Worm (Caenorhabditis elegans) whole organism, midembryonic: ENCODE data around the gene mdt-19.
"Not testable (repeated sequence)": the region's sequence is repeated elsewhere in the genome, so short reads cannot be mapped to it uniquely, and the experiment has no call there.

Source experiments
- T22C8.4 ChIP-seq: fragments of 200-800 bp; sonication (Bioruptor generic); IDR thresholded peaks from 2 replicates; pipeline ENCODE4 v1.3.6; 2022; ENCODE audit warnings: missing genetic modification characterization, missing compliant biosample characterization
- cog-1 ChIP-seq: sonication (generic microtip); optimal IDR thresholded peaks from 2 replicates; lab custom pipeline; 2016; ENCODE audit warnings: missing genetic modification characterization, missing compliant biosample characterization
- flt-1 ChIP-seq: fragments of 200-800 bp; sonication (Bioruptor generic); IDR thresholded peaks from 2 replicates; pipeline ENCODE4 v1.3.6; 2022; ENCODE audit warnings: missing genetic modification characterization, missing compliant biosample characterization
- klf-2 ChIP-seq: fragments of 200-800 bp; sonication (Bioruptor generic); conservative IDR thresholded peaks from 2 replicates; pipeline ENCODE4 v1.3.6; 2022; ENCODE audit warnings: missing genetic modification reagents, missing genetic modification characterization, missing compliant biosample characterization
- med-1 ChIP-seq: sonication (generic microtip); optimal IDR thresholded peaks from 2 replicates; lab custom pipeline; 2017; ENCODE audit warnings: missing genetic modification characterization, mild to moderate bottlenecking, missing compliant biosample characterization, antibody characterized with exemption, missing genetic modification reagents; ENCODE audit not compliant: insufficient read depth
- ref-1 ChIP-seq: fragments of 200-800 bp; sonication (Bioruptor generic); conservative IDR thresholded peaks from 2 replicates; pipeline ENCODE4 v1.3.6; 2022; ENCODE audit warnings: missing genetic modification reagents, missing genetic modification characterization, missing compliant biosample characterization
- tab-1 ChIP-seq: fragments of 200-800 bp; sonication (Bioruptor generic); IDR thresholded peaks from 2 replicates; pipeline ENCODE4 v1.3.6; 2022; ENCODE audit warnings: missing genetic modification characterization, missing compliant biosample characterization
- ztf-23 ChIP-seq: fragments of 200-800 bp; sonication (Bioruptor generic); IDR thresholded peaks from 2 replicates; pipeline ENCODE4 v1.3.6; 2022; ENCODE audit warnings: missing genetic modification reagents, missing genetic modification characterization, missing compliant biosample characterization
- ztf-29 ChIP-seq: fragments of 200-800 bp; sonication (Bioruptor generic); IDR thresholded peaks from 2 replicates; pipeline ENCODE4 v1.3.6; 2022; ENCODE audit warnings: missing genetic modification reagents, missing genetic modification characterization, missing compliant biosample characterization

mdt-19 gene

DNA sequence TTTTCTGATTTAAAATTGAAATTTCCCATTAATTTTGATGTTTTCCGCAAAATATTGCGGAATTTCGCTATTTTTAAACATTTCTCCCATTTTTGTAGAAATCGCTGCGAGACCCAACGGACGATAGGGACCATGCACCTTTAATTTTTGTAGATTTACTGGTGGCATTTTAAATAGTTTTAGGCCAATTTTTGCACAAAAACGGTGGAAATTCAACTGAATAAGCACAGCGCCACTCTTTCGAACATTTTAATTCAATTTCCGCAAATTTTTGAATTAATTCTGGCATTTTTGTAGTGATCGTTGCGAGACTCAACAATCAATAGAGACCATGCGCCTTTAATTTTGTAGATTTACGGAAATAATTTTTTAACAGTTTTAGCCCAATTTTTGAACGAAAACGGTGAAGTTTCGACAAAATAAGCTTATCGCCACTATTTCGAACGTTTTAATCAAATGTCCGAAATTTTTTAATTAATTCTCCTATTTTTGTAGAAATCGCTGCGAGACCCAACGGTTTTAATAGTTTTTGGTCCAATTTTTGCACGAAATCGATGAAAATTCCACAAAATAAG, 725 bp downstream of the mdt-19 start:
- TF ChIP-seq med-1 (GFP tag; lab: Kevin White, UChicago), result no peak
- no peak for TF ChIP-seq klf-2 (GFP tag; lab: Robert Waterston, UW)
- no peak for TF ChIP-seq flt-1 (GFP tag; lab: Robert Waterston, UW)
- TF ChIP-seq ztf-23 (GFP tag; lab: Robert Waterston, UW), result no peak
- no peak for TF ChIP-seq tab-1
- TF ChIP-seq T22C8.4 (GFP tag; lab: Robert Waterston, UW), result no peak
- TF ChIP-seq ref-1 (GFP tag; lab: Robert Waterston, UW), result no peak
- no peak for TF ChIP-seq cog-1 (tag; lab: Kevin White, UChicago)
- no peak for TF ChIP-seq ztf-29

DNA sequence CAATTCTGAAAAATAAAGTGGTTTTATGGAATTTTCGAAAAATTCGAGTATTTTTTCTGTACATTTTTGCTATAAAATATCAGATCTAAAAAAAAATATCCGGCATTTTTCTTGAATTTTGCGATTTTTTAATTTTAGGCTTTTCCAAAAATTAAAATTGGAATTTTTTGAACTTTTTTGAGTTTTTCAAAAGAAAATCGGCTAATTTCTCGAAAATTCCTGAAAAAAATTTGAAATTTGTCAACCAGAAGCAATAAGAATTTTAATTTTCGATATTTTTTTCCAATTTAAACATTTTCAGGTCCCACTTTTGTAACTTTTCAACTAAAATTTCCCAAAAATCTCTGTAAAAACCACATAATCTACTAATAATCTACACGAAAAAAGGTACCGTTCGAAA, 5.8 kb downstream of the mdt-19 start, which contains the start of gene Y71H2B.11:
Gene Y71H2B.11, plus strand, starts transcription at position 301 of the 400 bp plus-strand sequence.
- no peak for TF ChIP-seq flt-1 (GFP tag; lab: Robert Waterston, UW)
- TF ChIP-seq ref-1 (GFP tag; lab: Robert Waterston, UW), result no peak
- TF ChIP-seq cog-1 (tag; lab: Kevin White, UChicago), result no peak

DNA sequence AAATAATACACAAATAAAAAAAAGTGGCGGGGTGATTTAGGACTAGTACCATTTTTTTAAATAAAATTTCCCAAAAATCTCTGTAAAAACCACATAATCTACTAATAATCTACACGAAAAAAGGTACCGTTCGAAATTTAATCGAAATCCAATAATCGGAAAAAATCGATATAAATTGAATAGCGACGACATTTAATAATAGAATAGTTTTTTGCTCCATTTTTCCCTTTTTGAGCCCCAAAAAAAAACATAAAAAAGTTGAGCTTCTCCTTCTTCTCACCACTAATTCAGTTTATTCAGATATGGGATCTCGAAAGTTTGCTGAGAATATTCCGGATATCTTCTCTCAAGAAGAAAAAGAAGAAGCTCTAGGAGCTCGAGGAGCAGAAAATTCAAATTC, 9.9 kb downstream of the mdt-19 start, which contains the start of gene Y71H2B.5:
Gene Y71H2B.5, plus strand, starts transcription at position 301 of the 400 bp plus-strand sequence.
- not testable (repeated sequence) for TF ChIP-seq flt-1 (GFP tag; lab: Robert Waterston, UW); T22C8.4 (GFP tag; lab: Robert Waterston, UW); med-1 (GFP tag; lab: Kevin White, UChicago)

DNA sequence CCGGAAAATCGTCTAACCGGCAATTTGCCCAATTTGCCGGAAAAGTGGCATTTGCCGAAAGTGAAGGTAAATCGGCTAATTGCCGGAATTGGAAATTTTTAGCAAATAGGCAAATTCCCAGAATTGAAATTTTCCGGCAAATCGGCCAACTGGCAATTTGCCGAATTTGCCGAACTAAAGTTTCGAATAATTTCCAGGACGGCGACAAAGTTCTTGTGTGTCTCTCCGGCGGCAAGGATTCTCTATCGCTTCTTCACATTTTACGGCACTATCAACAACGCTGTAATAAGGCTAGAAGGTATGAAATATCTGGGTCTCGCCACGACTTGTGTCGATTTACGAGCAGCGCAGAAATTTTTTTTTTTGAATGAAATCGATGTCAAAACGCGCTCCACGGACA, 18.4 kb downstream of the mdt-19 start:
- no peak for TF ChIP-seq ref-1 (GFP tag; lab: Robert Waterston, UW)
- no peak for TF ChIP-seq cog-1 (tag; lab: Kevin White, UChicago)
- no peak for TF ChIP-seq tab-1

DNA sequence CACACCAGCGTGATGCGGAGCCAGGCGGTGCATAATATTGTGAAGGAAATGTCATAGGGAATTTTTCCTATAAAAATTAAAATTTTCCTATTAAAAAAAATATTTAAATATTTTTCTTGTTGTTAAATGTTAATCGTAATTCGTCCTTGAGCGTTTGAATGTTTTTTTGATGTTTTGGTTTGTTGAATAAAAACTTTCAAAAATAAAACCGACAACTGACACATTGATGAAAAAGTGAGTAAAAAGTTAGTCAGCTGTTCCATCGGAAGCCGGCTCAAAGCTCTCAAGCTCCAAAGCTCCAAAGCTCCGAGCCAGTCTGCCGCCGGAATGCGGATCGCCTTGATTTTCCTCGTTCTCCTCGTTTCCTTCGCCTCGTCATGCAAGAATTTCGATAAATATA, 20.8 kb downstream of the mdt-19 start, which contains the start of gene Y71H2B.4:
Gene Y71H2B.4, plus strand, starts transcription at position 301 of the 400 bp plus-strand sequence.
- no peak for TF ChIP-seq T22C8.4 (GFP tag; lab: Robert Waterston, UW)
- no peak for TF ChIP-seq tab-1
- no peak for TF ChIP-seq cog-1 (tag; lab: Kevin White, UChicago)
- TF ChIP-seq ztf-29, result no peak
- TF ChIP-seq ref-1 (GFP tag; lab: Robert Waterston, UW), result no peak
- TF ChIP-seq klf-2 (GFP tag; lab: Robert Waterston, UW), result no peak

DNA sequence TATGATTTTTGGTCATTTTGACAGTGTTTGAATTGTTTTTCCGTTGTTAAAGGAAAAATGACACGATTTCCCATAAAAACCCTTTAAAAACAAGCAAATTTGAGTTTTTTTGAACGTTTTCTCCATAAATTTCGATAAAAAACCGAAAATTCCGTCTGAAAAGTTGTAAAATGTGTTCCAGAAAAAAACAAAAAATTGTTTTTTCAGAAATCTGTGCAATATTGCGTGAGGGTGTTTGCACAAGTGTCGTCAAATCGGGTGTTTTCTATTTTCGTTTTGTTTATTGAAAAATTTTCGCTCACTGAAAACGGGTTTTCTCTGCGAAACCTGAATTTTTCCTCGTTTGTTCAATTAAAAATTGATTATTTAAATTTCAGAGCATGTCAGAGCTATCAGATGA, 21.7 kb downstream of the mdt-19 start, which contains the start of gene ppfr-4:
Gene ppfr-4, plus strand, starts transcription at position 378 of the 400 bp plus-strand sequence.
- TF ChIP-seq flt-1 (GFP tag; lab: Robert Waterston, UW) (no peak), klf-2 (GFP tag; lab: Robert Waterston, UW) (no peak), cog-1 (tag; lab: Kevin White, UChicago) (no peak), med-1 (GFP tag; lab: Kevin White, UChicago) (no peak), tab-1 (no peak), ztf-23 (GFP tag; lab: Robert Waterston, UW) (no peak), ref-1 (GFP tag; lab: Robert Waterston, UW) (no peak)

DNA sequence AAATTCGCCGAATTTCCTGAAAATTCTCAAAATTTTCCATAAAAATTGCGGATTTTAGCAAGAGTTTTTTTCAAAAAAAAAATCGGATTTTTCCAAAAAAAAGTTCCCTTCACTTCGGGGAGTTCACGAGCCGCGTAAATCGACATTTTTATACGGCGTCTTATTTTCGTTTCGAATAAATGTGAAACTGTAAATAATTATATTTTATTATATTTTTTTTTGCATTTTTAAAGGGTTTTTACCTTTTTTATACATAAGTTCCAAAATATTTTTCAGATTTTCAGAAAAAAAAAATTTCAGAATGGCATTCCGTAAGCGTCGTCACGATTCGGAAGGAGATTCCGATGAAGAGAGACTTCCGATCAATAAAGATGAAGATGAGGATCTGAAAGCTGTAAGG, 25.0 kb downstream of the mdt-19 start, which contains the start of gene Y71H2B.2:
Gene Y71H2B.2, plus strand, starts transcription at position 301 of the 400 bp plus-strand sequence.
- no peak for TF ChIP-seq ztf-23 (GFP tag; lab: Robert Waterston, UW)
- no peak for TF ChIP-seq klf-2 (GFP tag; lab: Robert Waterston, UW)
- TF ChIP-seq ref-1 (GFP tag; lab: Robert Waterston, UW), result no peak
- TF ChIP-seq med-1 (GFP tag; lab: Kevin White, UChicago), result no peak
- no peak for TF ChIP-seq tab-1
- TF ChIP-seq flt-1 (GFP tag; lab: Robert Waterston, UW), result no peak
- no peak for TF ChIP-seq ztf-29
- TF ChIP-seq cog-1 (tag; lab: Kevin White, UChicago), result no peak
- no peak for TF ChIP-seq T22C8.4 (GFP tag; lab: Robert Waterston, UW)

DNA sequence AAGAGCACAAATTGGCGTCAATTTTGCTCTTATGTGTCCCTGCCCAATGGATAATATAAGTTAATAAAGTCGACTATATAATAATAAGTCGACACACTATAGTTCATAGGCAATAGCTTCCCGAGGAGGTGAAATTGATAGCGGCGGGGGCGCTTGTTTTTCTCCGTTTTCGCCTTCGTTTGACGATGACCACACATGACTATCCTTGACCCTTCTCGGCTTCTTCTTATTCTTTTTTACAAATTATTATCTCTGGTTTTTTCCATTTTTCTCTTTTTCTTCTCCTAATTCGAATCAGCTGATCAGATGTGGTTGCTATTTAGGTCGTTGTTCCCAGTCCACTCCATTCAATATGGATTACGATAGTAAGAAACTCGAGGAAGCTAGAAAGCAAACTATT, 30.8 kb downstream of the mdt-19 start, which contains the start of gene acbp-8:
Gene acbp-8, plus strand, starts transcription at position 324 of the 400 bp plus-strand sequence.
- no peak for TF ChIP-seq tab-1
- TF ChIP-seq klf-2 (GFP tag; lab: Robert Waterston, UW), result no peak
- no peak for TF ChIP-seq ztf-29
- TF ChIP-seq flt-1 (GFP tag; lab: Robert Waterston, UW), result no peak
- TF ChIP-seq med-1 (GFP tag; lab: Kevin White, UChicago), result no peak
- TF ChIP-seq cog-1 (tag; lab: Kevin White, UChicago), result no peak

DNA sequence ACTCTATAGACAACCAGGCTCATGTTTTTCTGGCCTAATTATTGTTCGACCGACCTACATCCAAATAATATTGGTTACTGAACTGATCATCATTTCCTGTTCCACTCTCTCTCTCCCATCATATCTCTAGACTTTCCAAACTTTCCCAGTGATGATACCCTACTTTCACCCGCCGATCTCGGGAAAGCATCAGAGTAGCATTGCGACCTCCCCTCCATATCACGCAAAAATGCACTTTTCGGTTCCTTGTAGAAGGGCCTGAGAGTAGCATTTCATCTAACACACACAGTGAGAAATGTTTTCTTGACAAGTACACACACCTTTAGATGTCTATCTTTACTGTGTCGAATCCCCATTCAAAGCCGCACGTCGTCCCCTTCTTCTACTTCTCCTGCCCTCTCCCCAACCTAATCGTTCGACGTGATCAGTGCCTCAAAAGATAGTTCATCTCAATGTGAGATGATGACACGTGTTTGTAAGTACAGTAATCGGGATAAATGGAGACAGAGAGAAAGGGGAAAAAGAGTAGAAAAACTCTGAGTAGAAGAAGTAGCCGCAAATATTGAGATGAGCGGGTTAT, 35.1 kb downstream of the mdt-19 start:
- TF ChIP-seq klf-2 (GFP tag; lab: Robert Waterston, UW) (no peak), ref-1 (GFP tag; lab: Robert Waterston, UW) (no peak), cog-1 (tag; lab: Kevin White, UChicago) (no peak), tab-1 (no peak), flt-1 (GFP tag; lab: Robert Waterston, UW) (no peak), ztf-29 (no peak), T22C8.4 (GFP tag; lab: Robert Waterston, UW) (no peak), med-1 (GFP tag; lab: Kevin White, UChicago) (no peak), ztf-23 (GFP tag; lab: Robert Waterston, UW) (no peak)

DNA sequence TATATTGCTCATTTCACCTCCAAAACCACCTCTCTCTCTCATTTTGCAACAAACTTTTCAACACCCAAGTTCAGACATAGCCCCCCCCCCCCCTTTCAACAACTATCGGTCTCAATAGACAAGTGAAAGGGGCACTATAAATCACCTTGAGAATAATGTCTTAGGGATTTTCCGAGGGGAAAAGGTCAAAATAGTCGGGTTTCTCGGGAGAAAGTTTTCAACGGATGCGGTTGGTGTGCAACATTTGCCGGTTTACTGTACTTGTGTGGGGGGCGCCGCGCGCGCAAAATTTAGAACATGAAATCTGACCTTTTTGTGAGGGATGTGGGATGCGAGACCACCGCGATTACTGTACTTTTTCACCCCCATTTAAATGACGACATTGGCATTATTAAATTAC, 36.7 kb downstream of the mdt-19 start:
- TF ChIP-seq ref-1 (GFP tag; lab: Robert Waterston, UW) (no peak), ztf-29 (no peak), ztf-23 (GFP tag; lab: Robert Waterston, UW) (no peak), tab-1 (no peak), cog-1 (tag; lab: Kevin White, UChicago) (no peak), flt-1 (GFP tag; lab: Robert Waterston, UW) (no peak), klf-2 (GFP tag; lab: Robert Waterston, UW) (no peak), T22C8.4 (GFP tag; lab: Robert Waterston, UW) (no peak), med-1 (GFP tag; lab: Kevin White, UChicago) (no peak)
